Fruit fly (Drosophila melanogaster) whole organism, embryonic: ENCODE measurements around the gene CG45011.

Experiments used
- Atf3 ChIP-seq: fragments of 200-800 bp; sonication (Bioruptor generic); optimal IDR thresholded peaks from 3 replicates; lab custom pipeline; 2016; ENCODE audit warnings: missing biosample characterization, missing genetic modification characterization
- Awh ChIP-seq: fragments of 200-800 bp; sonication (Bioruptor generic); IDR thresholded peaks from 2 replicates; pipeline ENCODE4, ENCODE4 v1.3.6; 2022; ENCODE audit warnings: missing biosample characterization, missing genetic modification characterization
- CG1024 ChIP-seq: fragments of 200-800 bp; sonication (Bioruptor generic); IDR thresholded peaks from 2 replicates; pipeline ENCODE4 v1.3.6; 2022; ENCODE audit warnings: missing biosample characterization, missing genetic modification characterization
- CG10543 ChIP-seq: fragments of 200-800 bp; sonication (Bioruptor generic); optimal IDR thresholded peaks from 3 replicates; lab custom pipeline; 2017; ENCODE audit warnings: missing biosample characterization, mild to moderate bottlenecking, missing genetic modification characterization, moderate library complexity
- CG12769 ChIP-seq: fragments of 200-800 bp; sonication (Bioruptor generic); optimal IDR thresholded peaks from 2 replicates; lab custom pipeline; 2019; ENCODE audit warnings: missing biosample characterization, mild to moderate bottlenecking, missing genetic modification characterization, moderate library complexity
- CG14667 ChIP-seq: fragments of 200-800 bp; sonication (Bioruptor generic); IDR thresholded peaks from 2 replicates; pipeline ENCODE4 v1.3.6; 2022; ENCODE audit warnings: missing biosample characterization, missing genetic modification characterization
- CG14860 ChIP-seq: fragments of 200-800 bp; sonication (Bioruptor generic); IDR thresholded peaks from 3 replicates; pipeline ENCODE4 v1.3.6; 2022; ENCODE audit warnings: missing biosample characterization, missing genetic modification characterization; ENCODE audit not compliant: partially characterized antibody
- CG1603 ChIP-seq: fragments of 200-800 bp; sonication (Bioruptor generic); optimal IDR thresholded peaks from 2 replicates; lab custom pipeline; 2019; ENCODE audit warnings: missing biosample characterization, mild to moderate bottlenecking, missing genetic modification characterization, moderate library complexity
- CG17612 ChIP-seq: fragments of 200-800 bp; sonication (Bioruptor generic); IDR thresholded peaks from 2 replicates; pipeline ENCODE4 v1.3.6; 2022; ENCODE audit warnings: missing biosample characterization, missing genetic modification characterization
- CG2202 ChIP-seq: fragments of 200-800 bp; sonication (Bioruptor generic); optimal IDR thresholded peaks from 2 replicates; lab custom pipeline; 2018; ENCODE audit warnings: missing biosample characterization, mild to moderate bottlenecking, missing genetic modification characterization
- CG30403 ChIP-seq: fragments of 200-800 bp; sonication (Bioruptor generic); optimal IDR thresholded peaks from 3 replicates; lab custom pipeline; 2016; ENCODE audit warnings: missing biosample characterization, missing genetic modification characterization
- CG3281 ChIP-seq: fragments of 200-800 bp; sonication (Bioruptor generic); optimal IDR thresholded peaks from 3 replicates; lab custom pipeline; 2017; ENCODE audit warnings: missing biosample characterization, mild to moderate bottlenecking, missing genetic modification characterization
- CG33213 ChIP-seq: fragments of 200-800 bp; sonication (Bioruptor generic); optimal IDR thresholded peaks from 3 replicates; lab custom pipeline; 2016; ENCODE audit warnings: missing biosample characterization, missing genetic modification characterization
- CG4730 ChIP-seq: fragments of 200-800 bp; sonication (Bioruptor generic); IDR thresholded peaks from 2 replicates; pipeline ENCODE4 v1.3.6; 2022; ENCODE audit warnings: missing biosample characterization, missing genetic modification characterization
- CG4854 ChIP-seq: fragments of 200-800 bp; sonication (Bioruptor generic); optimal IDR thresholded peaks from 2 replicates; lab custom pipeline; 2016; ENCODE audit warnings: missing biosample characterization, missing genetic modification characterization, inconsistent platforms
- CG6683 ChIP-seq: fragments of 200-800 bp; sonication (Bioruptor generic); optimal IDR thresholded peaks from 2 replicates; lab custom pipeline; 2017; ENCODE audit warnings: missing biosample characterization, mild to moderate bottlenecking, missing genetic modification characterization, missing genetic modification reagents
- CG7556 ChIP-seq: fragments of 200-800 bp; sonication (Bioruptor generic); optimal IDR thresholded peaks from 2 replicates; lab custom pipeline; 2017; ENCODE audit warnings: missing biosample characterization, mild to moderate bottlenecking, missing genetic modification characterization
- CG9437 ChIP-seq: fragments of 200-800 bp; sonication (Bioruptor generic); optimal IDR thresholded peaks from 2 replicates; lab custom pipeline; 2018; ENCODE audit warnings: missing biosample characterization, mild to moderate bottlenecking, missing genetic modification characterization
- CHES-1-like ChIP-seq: fragments of 200-800 bp; sonication (Bioruptor generic); optimal IDR thresholded peaks from 2 replicates; lab custom pipeline; 2016; ENCODE audit warnings: missing biosample characterization, missing genetic modification characterization
- CrebB ChIP-seq: fragments of 200-800 bp; sonication (Bioruptor generic); optimal IDR thresholded peaks from 3 replicates; lab custom pipeline; 2018; ENCODE audit warnings: missing biosample characterization, mild to moderate bottlenecking, missing genetic modification characterization
- Ets65A ChIP-seq: fragments of 200-800 bp; sonication (Bioruptor generic); peaks from one replicate; lab custom pipeline; 2016; ENCODE audit warnings: missing biosample characterization, missing genetic modification characterization
- Hand ChIP-seq: fragments of 200-800 bp; sonication (Bioruptor generic); optimal IDR thresholded peaks from 2 replicates; lab custom pipeline; 2017; ENCODE audit warnings: mild to moderate bottlenecking, missing biosample characterization, missing genetic modification reagents, missing genetic modification characterization
- Jarid2 ChIP-seq: fragments of 200-800 bp; sonication (Bioruptor generic); optimal IDR thresholded peaks from 3 replicates; lab custom pipeline; 2017; ENCODE audit warnings: mild to moderate bottlenecking, missing biosample characterization, missing genetic modification reagents, missing genetic modification characterization
- Med ChIP-seq: fragments of 200-800 bp; sonication (Bioruptor generic); peaks from one replicate; lab custom pipeline; 2016; ENCODE audit warnings: missing biosample characterization, missing genetic modification characterization, mild to moderate bottlenecking, inconsistent platforms, moderate library complexity
- Myb ChIP-seq: fragments of 200-800 bp; sonication (Bioruptor generic); optimal IDR thresholded peaks from 2 replicates; lab custom pipeline; 2016; ENCODE audit warnings: missing biosample characterization, missing genetic modification characterization
- Opbp ChIP-seq: fragments of 200-800 bp; sonication (Bioruptor generic); IDR thresholded peaks from 3 replicates; pipeline ENCODE4 v1.3.6; 2022; ENCODE audit warnings: missing biosample characterization, missing genetic modification characterization; ENCODE audit not compliant: partially characterized antibody
- PHDP ChIP-seq: fragments of 200-800 bp; sonication (Bioruptor generic); optimal IDR thresholded peaks from 3 replicates; lab custom pipeline; 2018; ENCODE audit warnings: missing biosample characterization, mild to moderate bottlenecking, missing genetic modification characterization, moderate library complexity
- Rfx ChIP-seq: fragments of 200-800 bp; sonication (Bioruptor generic); IDR thresholded peaks from 2 replicates; pipeline ENCODE4 v1.3.6; 2022; ENCODE audit warnings: missing biosample characterization, missing genetic modification characterization
- Taf1 ChIP-seq: fragments of 200-800 bp; sonication (Bioruptor generic); IDR thresholded peaks from 2 replicates; pipeline ENCODE4 v1.3.6; 2022; ENCODE audit warnings: missing biosample characterization, missing genetic modification characterization
- Trl ChIP-seq, 3 experiments: fragments of >200 bp in 2 of 3; fragments of 200-800 bp in 1 of 3; sonication (Bioruptor generic) in 1 of 3; optimal IDR thresholded peaks; 2 replicates in 1 of 3; 3 replicates in 2 of 3; lab custom pipeline; 2016 to 2017; ENCODE audit warnings: missing biosample characterization in 1 of 3, missing genetic modification characterization in 1 of 3
- abd-A ChIP-seq: fragments of 200-800 bp; sonication (Bioruptor generic); optimal IDR thresholded peaks from 3 replicates; lab custom pipeline; 2019; ENCODE audit warnings: missing biosample characterization, mild to moderate bottlenecking, missing genetic modification characterization, moderate library complexity
- az2 ChIP-seq: fragments of 200-800 bp; sonication (Bioruptor generic); optimal IDR thresholded peaks from 3 replicates; lab custom pipeline; 2016; ENCODE audit warnings: missing biosample characterization, missing genetic modification characterization
- bbx ChIP-seq: fragments of 200-800 bp; sonication (Bioruptor generic); IDR thresholded peaks from 2 replicates; pipeline ENCODE4 v1.3.6; 2022; ENCODE audit warnings: missing biosample characterization, missing genetic modification characterization; ENCODE audit not compliant: partially characterized antibody
- bowl ChIP-seq: fragments of 200-800 bp; sonication (Bioruptor generic); IDR thresholded peaks from 2 replicates; pipeline ENCODE4 v1.3.6; 2022; ENCODE audit warnings: missing biosample characterization, missing genetic modification characterization
- bsh ChIP-seq, 2 experiments: fragments of 200-800 bp; sonication (Bioruptor generic); optimal IDR thresholded peaks; 2 replicates each; lab custom pipeline; 2017 to 2018; ENCODE audit warnings: mild to moderate bottlenecking in 2 of 2, missing biosample characterization in 2 of 2, missing genetic modification characterization in 2 of 2, moderate library complexity in 1 of 2
- crp ChIP-seq, 2 experiments: fragments of 200-800 bp; sonication (Bioruptor generic); optimal IDR thresholded peaks; 2 replicates in 1 of 2; 3 replicates in 1 of 2; lab custom pipeline; 2017; ENCODE audit warnings: missing biosample characterization in 2 of 2, missing genetic modification characterization in 2 of 2, mild to moderate bottlenecking in 1 of 2, moderate library complexity in 1 of 2
- en ChIP-seq: fragments of 200-800 bp; sonication (Bioruptor generic); optimal IDR thresholded peaks from 2 replicates; lab custom pipeline; 2016; ENCODE audit warnings: missing biosample characterization, missing genetic modification characterization
- grau ChIP-seq: fragments of 200-800 bp; optimal IDR thresholded peaks from 3 replicates; lab custom pipeline; 2019; ENCODE audit warnings: missing biosample characterization, mild to moderate bottlenecking, missing genetic modification characterization, moderate library complexity
- lab ChIP-seq: fragments of 200-800 bp; sonication (Bioruptor generic); optimal IDR thresholded peaks from 3 replicates; lab custom pipeline; 2017; ENCODE audit warnings: missing biosample characterization, missing genetic modification characterization, mild to moderate bottlenecking, moderate library complexity, missing genetic modification reagents
- lmd ChIP-seq: fragments of 200-800 bp; sonication (Bioruptor generic); IDR thresholded peaks from 2 replicates; pipeline ENCODE4 v1.3.6; 2022; ENCODE audit warnings: missing biosample characterization, missing genetic modification characterization
- repo ChIP-seq: fragments of 200-800 bp; sonication (Bioruptor generic); optimal IDR thresholded peaks from 2 replicates; lab custom pipeline; 2016; ENCODE audit warnings: missing biosample characterization, missing genetic modification characterization
- schlank ChIP-seq: fragments of 200-800 bp; sonication (Bioruptor generic); optimal IDR thresholded peaks from 2 replicates; lab custom pipeline; 2018; ENCODE audit warnings: missing biosample characterization, mild to moderate bottlenecking, missing genetic modification characterization
- scrt ChIP-seq: fragments of 200-800 bp; sonication (Bioruptor generic); optimal IDR thresholded peaks from 2 replicates; lab custom pipeline; 2018; ENCODE audit warnings: missing biosample characterization, mild to moderate bottlenecking, missing genetic modification characterization, moderate library complexity
- shn ChIP-seq: fragments of 200-800 bp; sonication (Bioruptor generic); optimal IDR thresholded peaks from 3 replicates; lab custom pipeline; 2016; ENCODE audit warnings: missing biosample characterization, missing genetic modification characterization
- slbo ChIP-seq: fragments of 200-800 bp; sonication (Bioruptor generic); IDR thresholded peaks from 2 replicates; pipeline ENCODE4 v1.3.6; 2022; ENCODE audit warnings: missing biosample characterization, missing genetic modification characterization
- sqz ChIP-seq: fragments of 200-800 bp; sonication (Bioruptor generic); optimal IDR thresholded peaks from 3 replicates; lab custom pipeline; 2018; ENCODE audit warnings: missing biosample characterization, mild to moderate bottlenecking, missing genetic modification characterization
- tll ChIP-seq, 2 experiments: fragments of 200-800 bp in 1 of 2; fragments of >200 bp in 1 of 2; sonication (Bioruptor generic) in 1 of 2; optimal IDR thresholded peaks; 2 replicates each; lab custom pipeline; 2017 to 2019; ENCODE audit warnings: missing biosample characterization in 2 of 2, missing genetic modification characterization in 2 of 2, mild to moderate bottlenecking in 1 of 2, moderate library complexity in 1 of 2
- zen ChIP-seq: fragments of 200-800 bp; sonication (Bioruptor generic); optimal IDR thresholded peaks from 3 replicates; lab custom pipeline; 2018; ENCODE audit warnings: missing biosample characterization, mild to moderate bottlenecking, missing genetic modification characterization, moderate library complexity
- zfh1 ChIP-seq: fragments of 200-800 bp; sonication (Bioruptor generic); IDR thresholded peaks from 3 replicates; pipeline ENCODE4 v1.3.6; 2022; ENCODE audit warnings: missing biosample characterization, missing genetic modification characterization

Gene CG45011

dm6 chr2L:11823470-11824162 lies 10.3 kb upstream of the CG45011 start (continued):
- TF ChIP-seq Taf1 (GFP tag; lab: Robert Waterston, UW) (no peak), PHDP (tag; lab: Kevin White, UChicago) (no peak), shn (GFP tag; lab: Kevin White, UChicago) (no peak), Awh (GFP tag; lab: Robert Waterston, UW) (no peak), Jarid2 (GFP tag; lab: Kevin White, UChicago) (no peak), CG7556 (GFP tag; lab: Kevin White, UChicago) (peak; percentile 5), CHES-1-like (no peak), Rfx (peak; percentile 9; the same call in 1 of the 2 replicates), bbx (GFP tag; lab: Robert Waterston, UW) (no peak), CG10543 (GFP tag; lab: Kevin White, UChicago) (no peak), lab (GFP tag; lab: Kevin White, UChicago) (peak; percentile 26), grau (tag; lab: Kevin White, UChicago) (peak; percentile 28), CG9437 (GFP tag; lab: Kevin White, UChicago) (no peak), repo (no peak), CG14667 (GFP tag; lab: Robert Waterston, UW) (no peak), Med (peak; percentile 70), CrebB (tag; lab: Kevin White, UChicago) (no peak), en (no peak), crp (GFP tag; optimal IDR thresholded peaks at IDR 0.05; lab: Kevin White, UChicago) (no peak), CG2202 (tag; lab: Kevin White, UChicago) (no peak), CG3281 (no peak), abd-A (tag; lab: Kevin White, UChicago) (peak; percentile 69), tll (GFP tag; optimal IDR thresholded peaks at IDR 0.05; lab: Kevin White, UChicago) (no peak), CG1603 (tag; lab: Kevin White, UChicago) (no peak), CG12769 (no peak), az2 (GFP tag; lab: Kevin White, UChicago) (no peak), slbo (GFP tag; lab: Robert Waterston, UW) (no peak), CG6683 (no peak), CG14860 (no peak), Ets65A (peak; percentile 25), Atf3 (GFP tag; lab: Kevin White, UChicago) (no peak), CG4730 (GFP tag; lab: Robert Waterston, UW) (no peak), CG1024 (GFP tag; lab: Robert Waterston, UW) (no peak), CG30403 (GFP tag; lab: Kevin White, UChicago) (no peak), bowl (GFP tag; lab: Robert Waterston, UW) (no peak), CG4854 (GFP tag; lab: Kevin White, UChicago) (no peak), CG33213 (GFP tag; lab: Kevin White, UChicago) (no peak), lmd (GFP tag; lab: Robert Waterston, UW) (0 out of 2 replicates have a peak, but pooled peaks have one; percentile 6), CG17612 (no peak), sqz (no peak), Trl (optimal IDR thresholded peaks at IDR 0.05; lab: Kevin White, UChicago) (no peak), Trl (GFP tag; optimal IDR thresholded peaks at IDR 0.05; lab: Kevin White, UChicago) (no peak), Opbp (GFP tag; lab: Robert Waterston, UW) (no peak), schlank (tag; lab: Kevin White, UChicago) (no peak), zfh1 (GFP tag; lab: Robert Waterston, UW) (no peak), Hand (GFP tag; lab: Kevin White, UChicago) (no peak), zen (tag; lab: Kevin White, UChicago) (no peak), Myb (GFP tag; lab: Kevin White, UChicago) (no peak), scrt (GFP tag; lab: Kevin White, UChicago) (no peak), bsh (GFP tag; optimal IDR thresholded peaks at IDR 0.05; lab: Kevin White, UChicago) (no peak)
